Fruit fly (Drosophila melanogaster): ENCODE results near the gene obst-H.
A peak's percentile ranks its signal among the peaks of the same experiment; 100 is the strongest.

DNA sequence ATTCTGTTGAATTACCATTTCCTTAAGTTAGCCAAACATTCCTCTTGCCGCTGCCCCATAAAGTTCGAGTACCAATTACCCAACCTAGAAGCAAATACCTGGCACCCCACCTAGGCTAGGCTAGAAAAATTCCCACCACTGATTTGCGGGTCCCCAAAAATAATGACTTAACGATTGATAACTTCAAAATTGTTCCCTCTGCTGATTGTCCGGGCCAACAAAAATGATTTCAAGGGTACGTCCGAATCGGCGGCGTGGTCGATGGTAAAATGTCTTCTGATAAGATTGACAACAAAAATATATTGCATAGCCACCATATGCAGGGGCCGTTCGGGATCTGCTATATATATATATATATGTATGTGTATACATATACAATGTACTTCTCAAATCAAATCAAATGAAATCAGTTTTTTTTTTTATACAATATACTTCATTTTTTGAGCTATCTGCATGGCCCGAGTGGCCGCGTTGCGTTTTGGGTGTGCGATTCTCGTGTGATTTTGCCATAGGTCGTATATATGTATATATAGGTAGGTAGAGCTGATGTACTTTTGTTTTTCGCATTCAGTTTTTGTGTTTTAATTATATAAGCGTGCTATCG, 18.2 kb upstream of the obst-H start:
- no peak for TF ChIP-seq CG32772 (GFP tag; IDR thresholded peaks at IDR 0.05)
- no peak for TF ChIP-seq CG2202 (tag; optimal IDR thresholded peaks at IDR 0.05)
- TF ChIP-seq CG14050 (GFP tag; IDR thresholded peaks at IDR 0.05): no peak
- no peak for TF ChIP-seq CG17612 (GFP tag; IDR thresholded peaks at IDR 0.05)
- peak; percentile 80 for TF ChIP-seq exex (tag; optimal IDR thresholded peaks at IDR 0.05)
- no peak for TF ChIP-seq CG11695 (GFP tag; IDR thresholded peaks at IDR 0.05)
- TF ChIP-seq sens (GFP tag): no peak
- TF ChIP-seq sisA (GFP tag; IDR thresholded peaks at IDR 0.05): no peak
- TF ChIP-seq fd64A (GFP tag; optimal IDR thresholded peaks at IDR 0.05): no peak

All from whole organism, embryonic.